Fruit fly (Drosophila melanogaster) whole organism, wandering third instar larva: ENCODE measurements around the gene CG13403.
A peak's percentile ranks its signal among the peaks of the same experiment; 100 is the strongest.

Experiments
- CG32264 ChIP-seq: fragments of 200-800 bp; sonication (Bioruptor generic); optimal IDR thresholded peaks from 2 replicates; lab custom pipeline; 2016; ENCODE audit warnings: missing biosample characterization, missing genetic modification characterization
- CG9705 ChIP-seq: fragments of 200-800 bp; sonication (Bioruptor generic); optimal IDR thresholded peaks from 2 replicates; lab custom pipeline; 2018; ENCODE audit warnings: missing biosample characterization, mild to moderate bottlenecking, missing genetic modification characterization
- CrebA ChIP-seq: fragments of 200-800 bp; sonication (Bioruptor generic); optimal IDR thresholded peaks from 2 replicates; lab custom pipeline; 2016; ENCODE audit warnings: missing biosample characterization, mild to moderate bottlenecking, missing genetic modification characterization, borderline replicate concordance
- Dfd ChIP-seq: fragments of >200 bp; optimal IDR thresholded peaks from 2 replicates; lab custom pipeline; 2017; ENCODE audit warnings: missing biosample characterization, missing genetic modification characterization
- Dif ChIP-seq: fragments of 200-275, 200-300 bp; sonication (Bioruptor generic); optimal IDR thresholded peaks from 2 replicates; lab custom pipeline; 2018; ENCODE audit warnings: missing biosample characterization, missing genetic modification characterization; ENCODE audit not compliant: partially characterized antibody
- GATAd ChIP-seq: sonication (Bioruptor generic); optimal IDR thresholded peaks from 2 replicates; lab custom pipeline; 2016; ENCODE audit warnings: missing biosample characterization, missing genetic modification characterization
- Hnf4 ChIP-seq: fragments of 200-800 bp; sonication (Bioruptor generic); optimal IDR thresholded peaks from 2 replicates; lab custom pipeline; 2016; ENCODE audit warnings: missing biosample characterization, mild to moderate bottlenecking, missing genetic modification characterization
- Hr78 ChIP-seq: fragments of >200 bp; optimal IDR thresholded peaks from 2 replicates; lab custom pipeline; 2017; ENCODE audit warnings: missing biosample characterization, missing genetic modification characterization
- Hr83 ChIP-seq: fragments of 200-300 bp; sonication (Bioruptor generic); optimal IDR thresholded peaks from 2 replicates; lab custom pipeline; 2016; ENCODE audit warnings: missing biosample characterization, mild to moderate bottlenecking, missing genetic modification characterization, moderate library complexity; ENCODE audit not compliant: poor library complexity, severe bottlenecking
- Jra ChIP-seq: sonication (Bioruptor generic); optimal IDR thresholded peaks from 2 replicates; lab custom pipeline; 2016; ENCODE audit warnings: missing biosample characterization, missing genetic modification characterization
- Mio ChIP-seq: sonication (Bioruptor generic); optimal IDR thresholded peaks from 2 replicates; lab custom pipeline; 2016; ENCODE audit warnings: missing biosample characterization, missing genetic modification characterization
- Myc ChIP-seq: fragments of >200 bp; optimal IDR thresholded peaks from 2 replicates; lab custom pipeline; 2017
- N ChIP-seq: fragments of >200 bp; optimal IDR thresholded peaks from 2 replicates; lab custom pipeline; 2018; ENCODE audit warnings: missing biosample characterization, missing external identifiers, missing genetic modification characterization
- OdsH ChIP-seq: fragments of 200-800 bp; sonication (Bioruptor generic); optimal IDR thresholded peaks from 2 replicates; lab custom pipeline; 2016; ENCODE audit warnings: missing biosample characterization, mild to moderate bottlenecking, missing genetic modification characterization
- Rel ChIP-seq, 2 experiments: fragments of 200-800 bp; sonication (Bioruptor generic) in 1 of 2; optimal IDR thresholded peaks; 2 replicates in 1 of 2; 3 replicates in 1 of 2; lab custom pipeline; 2016 to 2019; ENCODE audit warnings: mild to moderate bottlenecking in 2 of 2, missing biosample characterization in 2 of 2, missing genetic modification characterization in 2 of 2, moderate library complexity in 1 of 2
- Sp1 ChIP-seq: fragments of 200-800 bp; sonication (Bioruptor generic); optimal IDR thresholded peaks from 3 replicates; lab custom pipeline; 2019; ENCODE audit warnings: missing biosample characterization, mild to moderate bottlenecking, missing genetic modification characterization, moderate library complexity
- Vsx2 ChIP-seq: fragments of 200-300, 225-300 bp; sonication (Bioruptor generic); optimal IDR thresholded peaks from 2 replicates; lab custom pipeline; 2018; ENCODE audit warnings: missing biosample characterization, missing genetic modification characterization; ENCODE audit not compliant: partially characterized antibody
- br ChIP-seq: fragments of 200-800 bp; sonication (Bioruptor generic); optimal IDR thresholded peaks from 2 replicates; lab custom pipeline; 2016; ENCODE audit warnings: missing biosample characterization, missing genetic modification characterization
- brk ChIP-seq: fragments of 200-800 bp; sonication (Bioruptor generic); optimal IDR thresholded peaks from 2 replicates; lab custom pipeline; 2016; ENCODE audit warnings: missing biosample characterization, mild to moderate bottlenecking, missing genetic modification characterization
- dl ChIP-seq, 2 experiments: fragments of 175-275, 200-275 bp in 1 of 2; fragments of 200-275 bp in 1 of 2; sonication (Bioruptor generic); optimal IDR thresholded peaks; lab custom pipeline; 2018; ENCODE audit warnings: mild to moderate bottlenecking in 2 of 2, missing biosample characterization in 2 of 2, missing genetic modification characterization in 2 of 2, moderate library complexity in 2 of 2; ENCODE audit not compliant: partially characterized antibody in 2 of 2, insufficient read depth in 1 of 2
- dsf ChIP-seq: sonication (Bioruptor generic); optimal IDR thresholded peaks from 2 replicates; lab custom pipeline; 2016; ENCODE audit warnings: missing biosample characterization, missing genetic modification characterization, borderline replicate concordance
- ey ChIP-seq: fragments of 200-800 bp; sonication (Bioruptor generic); optimal IDR thresholded peaks from 2 replicates; lab custom pipeline; 2016; ENCODE audit warnings: missing biosample characterization, missing genetic modification characterization
- foxo ChIP-seq, 2 experiments: fragments of 200-800 bp; sonication (Bioruptor generic); optimal IDR thresholded peaks; 2 replicates in 1 of 2; 3 replicates in 1 of 2; lab custom pipeline; 2016 to 2017; ENCODE audit warnings: missing biosample characterization in 2 of 2, missing genetic modification characterization in 2 of 2
- fru ChIP-seq: fragments of 200-800 bp; sonication (Bioruptor generic); optimal IDR thresholded peaks from 3 replicates; lab custom pipeline; 2016; ENCODE audit warnings: missing biosample characterization, mild to moderate bottlenecking, missing genetic modification characterization
- h ChIP-seq: fragments of 200-800 bp; sonication (Bioruptor generic); optimal IDR thresholded peaks from 3 replicates; lab custom pipeline; 2016; ENCODE audit warnings: missing biosample characterization, mild to moderate bottlenecking, missing genetic modification characterization
- pan ChIP-seq: fragments of >200 bp; optimal IDR thresholded peaks from 2 replicates; lab custom pipeline; 2017
- rgr ChIP-seq: fragments of 200-800 bp; sonication (Bioruptor generic); optimal IDR thresholded peaks from 3 replicates; lab custom pipeline; 2016; ENCODE audit warnings: missing biosample characterization, mild to moderate bottlenecking, missing genetic modification characterization
- sage ChIP-seq: fragments of 200-800 bp; sonication (Bioruptor generic); optimal IDR thresholded peaks from 2 replicates; lab custom pipeline; 2016; ENCODE audit warnings: missing biosample characterization, mild to moderate bottlenecking, missing genetic modification characterization
- sv ChIP-seq: fragments of 200-800 bp; sonication (Bioruptor generic); optimal IDR thresholded peaks from 3 replicates; lab custom pipeline; 2016; ENCODE audit warnings: missing biosample characterization, missing genetic modification characterization
- usp ChIP-seq: fragments of >200 bp; optimal IDR thresholded peaks from 2 replicates; lab custom pipeline; 2017; ENCODE audit warnings: missing biosample characterization, missing genetic modification characterization

CG13403 gene

DNA sequence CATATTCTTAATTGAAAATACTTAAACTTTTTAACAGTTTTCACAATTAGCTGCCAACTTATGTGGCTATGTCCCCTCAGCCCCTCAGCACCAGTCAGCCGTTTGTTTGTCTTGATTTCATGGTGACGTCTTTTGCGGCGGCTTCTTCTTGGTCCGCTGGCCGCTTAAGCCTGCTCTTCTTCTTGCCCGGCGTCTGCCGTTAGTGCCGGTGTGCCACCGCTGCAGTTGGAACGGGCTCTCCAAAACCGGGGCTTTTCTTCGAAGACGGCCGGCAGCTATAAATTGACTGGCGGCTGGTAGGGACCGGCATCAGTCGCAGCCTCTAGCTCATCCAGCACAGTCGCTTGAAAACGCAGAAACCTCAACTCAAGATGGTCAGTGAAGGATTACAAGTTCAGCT, 17.4 kb downstream of the CG13403 start, which contains the start of gene CG1368:
Gene CG1368, plus strand, starts transcription at position 301 of the 400 bp plus-strand sequence.
- TF ChIP-seq Myc, result no peak
- no peak for TF ChIP-seq CG9705
- TF ChIP-seq pan (lab: Kevin White, UChicago), result no peak
- TF ChIP-seq OdsH (GFP tag; lab: Kevin White, UChicago), result no peak
- TF ChIP-seq Rel (GFP tag; optimal IDR thresholded peaks at IDR 0.05; lab: Kevin White, UChicago), result no peak
- TF ChIP-seq Rel (tag; optimal IDR thresholded peaks at IDR 0.05; lab: Kevin White, UChicago), result no peak
- TF ChIP-seq Hr83 (GFP tag; lab: Kevin White, UChicago), result no peak
- TF ChIP-seq sage (GFP tag; lab: Kevin White, UChicago), result no peak
- TF ChIP-seq usp (GFP tag; lab: Kevin White, UChicago), result no peak
- no peak for TF ChIP-seq Sp1 (GFP tag; lab: Kevin White, UChicago)

DNA sequence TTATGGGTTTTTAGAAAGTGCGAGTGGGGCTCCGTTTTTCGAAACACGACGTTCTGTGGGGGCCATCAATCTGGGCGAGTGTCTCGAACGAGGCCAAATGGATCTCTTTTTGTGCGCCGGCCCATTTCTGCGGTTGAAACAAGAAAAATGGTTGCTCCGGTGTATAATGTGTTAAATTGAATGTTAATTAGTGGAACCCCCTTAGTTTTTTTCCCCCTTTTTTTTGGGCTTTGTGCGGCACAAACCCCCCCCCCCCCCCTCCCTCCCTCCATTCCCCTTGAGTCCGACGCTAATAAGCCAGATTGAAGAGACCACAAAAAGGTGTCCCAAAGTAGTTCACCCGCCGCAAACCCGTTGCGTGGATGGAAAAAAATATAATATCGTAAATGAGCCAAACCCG, 18.2 kb downstream of the CG13403 start:
- peak; percentile 27 for TF ChIP-seq Vsx2 (GFP tag; lab: Kevin White, UChicago)
- TF ChIP-seq Hr78 (GFP tag; lab: Kevin White, UChicago), result no peak
- TF ChIP-seq N (GFP tag; lab: Kevin White, UChicago), result no peak

DNA sequence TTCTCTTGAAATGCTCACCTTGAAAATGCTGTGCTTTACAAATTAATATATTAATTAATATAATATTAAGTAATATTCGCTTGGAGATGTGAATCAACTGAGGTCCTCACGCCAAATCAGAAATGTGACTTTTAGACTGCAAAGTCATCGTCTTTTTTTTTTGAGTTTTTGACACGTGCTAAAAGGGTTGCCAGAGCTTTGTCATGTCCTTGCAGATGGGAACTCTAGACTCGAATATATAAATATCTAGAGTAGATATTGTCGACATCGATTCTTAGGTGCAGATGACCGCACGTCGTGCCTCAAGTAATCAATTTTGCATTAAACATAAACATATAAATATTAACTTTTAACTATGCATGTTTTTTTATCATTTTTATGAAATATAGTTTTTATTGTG, 19.3 kb downstream of the CG13403 start, which contains the start of gene betaNACtes1:
Gene betaNACtes1, minus strand, starts transcription at position 101 of the 400 bp plus-strand sequence.
- no peak for TF ChIP-seq sv (GFP tag; lab: Kevin White, UChicago)
- TF ChIP-seq br (GFP tag; lab: Kevin White, UChicago), result no peak
- no peak for TF ChIP-seq GATAd
- no peak for TF ChIP-seq Mio (GFP tag; lab: Kevin White, UChicago)
- no peak for TF ChIP-seq h (GFP tag; lab: Kevin White, UChicago)
- no peak for TF ChIP-seq dsf
- TF ChIP-seq Hr83 (GFP tag; lab: Kevin White, UChicago), result no peak
- no peak for TF ChIP-seq Jra
- TF ChIP-seq N (GFP tag; lab: Kevin White, UChicago), result no peak
- no peak for TF ChIP-seq brk
- TF ChIP-seq Dfd (GFP tag; lab: Kevin White, UChicago), result no peak
- TF ChIP-seq, all 38 proteins: peak for 0

DNA sequence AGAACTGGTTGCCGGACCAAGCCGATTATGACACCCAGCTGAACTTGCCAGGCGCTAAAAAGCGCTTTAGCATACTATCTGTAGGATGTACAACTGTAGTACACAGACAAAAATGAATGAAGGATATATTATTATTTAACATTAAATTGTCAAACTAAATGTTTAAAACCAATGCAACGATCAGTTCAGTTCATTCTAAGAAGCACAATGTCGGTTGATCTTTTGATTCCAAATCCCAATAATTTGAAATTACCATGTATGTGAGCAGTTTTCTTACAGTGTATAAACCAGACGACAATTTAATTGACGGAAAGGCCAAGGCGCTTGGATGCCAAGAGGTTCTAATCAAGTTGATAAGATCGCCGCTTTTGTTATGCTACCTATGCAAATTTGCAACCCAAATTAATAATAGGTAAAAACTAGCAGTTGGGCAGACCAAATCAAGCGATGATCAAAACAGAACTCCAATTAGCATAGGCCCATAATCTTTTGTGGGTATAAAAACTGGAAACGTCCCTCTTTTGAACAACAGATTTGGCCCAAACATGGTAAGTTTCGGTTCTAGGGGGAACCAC, 22.7 kb downstream of the CG13403 start, which contains the start of gene CG12480:
Gene CG12480, plus strand, starts transcription at position 525 of the 575 bp plus-strand sequence.
- TF ChIP-seq sv (GFP tag; lab: Kevin White, UChicago), result peak; percentile 32
- TF ChIP-seq Sp1 (GFP tag; lab: Kevin White, UChicago), result no peak

DNA sequence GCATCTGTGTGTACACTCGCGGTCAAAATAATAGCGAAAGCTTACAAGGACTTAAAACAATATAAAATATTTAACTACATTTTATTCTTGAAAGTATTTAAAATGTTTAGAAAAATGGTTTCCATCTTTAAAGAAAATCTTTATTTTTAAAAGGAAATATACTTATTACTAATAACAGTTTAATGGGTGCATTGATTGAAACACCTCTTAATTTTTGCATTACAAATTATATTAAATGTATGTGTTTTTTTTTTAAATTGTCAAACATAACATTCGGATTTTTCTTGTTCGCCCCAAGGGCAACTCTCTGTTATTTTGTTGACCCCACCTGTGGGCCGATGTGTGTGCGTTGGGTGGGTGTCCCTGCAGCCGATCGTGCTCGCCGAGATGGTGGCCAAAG, 38.1 kb downstream of the CG13403 start:
- no peak for TF ChIP-seq usp (GFP tag; lab: Kevin White, UChicago)
- no peak for TF ChIP-seq sv (GFP tag; lab: Kevin White, UChicago)
- TF ChIP-seq brk, result no peak
- TF ChIP-seq Hr78 (GFP tag; lab: Kevin White, UChicago), result no peak
- no peak for TF ChIP-seq Hr83 (GFP tag; lab: Kevin White, UChicago)
- no peak for TF ChIP-seq dl (GFP tag; optimal IDR thresholded peaks at IDR 0.05; lab: Kevin White, UChicago; ENCODE audit: insufficient read depth in 1 of 2, partially characterized antibody in 2 of 2)
- no peak for TF ChIP-seq Hnf4 (GFP tag; lab: Kevin White, UChicago)
- no peak for TF ChIP-seq Dfd (GFP tag; lab: Kevin White, UChicago)
- TF ChIP-seq ey, result no peak
- no peak for TF ChIP-seq fru (GFP tag; lab: Kevin White, UChicago)
- no peak for TF ChIP-seq Jra
- TF ChIP-seq CrebA (GFP tag; lab: Kevin White, UChicago), result no peak
- TF ChIP-seq foxo (GFP tag; optimal IDR thresholded peaks at IDR 0.05; lab: Kevin White, UChicago), result no peak
- TF ChIP-seq h (GFP tag; lab: Kevin White, UChicago), result no peak
- no peak for TF ChIP-seq Dif (GFP tag; lab: Kevin White, UChicago)
- no peak for TF ChIP-seq OdsH (GFP tag; lab: Kevin White, UChicago)
- TF ChIP-seq rgr, result no peak
- no peak for TF ChIP-seq CG32264 (GFP tag; lab: Kevin White, UChicago)
- no peak for TF ChIP-seq pan (lab: Kevin White, UChicago)
